Fruit fly (Drosophila melanogaster) whole organism, embryonic: ENCODE data around the gene CG32147.

ENCODE experiments used
- Adf1 ChIP-seq: fragments of 200-800 bp; sonication (Bioruptor generic); IDR thresholded peaks from 2 replicates; pipeline ENCODE4 v1.3.6; 2022; ENCODE audit warnings: missing biosample characterization, missing genetic modification characterization
- Bdp1 ChIP-seq: fragments of 200-800 bp; sonication (Bioruptor generic); optimal IDR thresholded peaks from 3 replicates; lab custom pipeline; 2016; ENCODE audit warnings: missing biosample characterization, missing genetic modification characterization
- CG10431 ChIP-seq: fragments of 200-800 bp; sonication (Bioruptor generic); optimal IDR thresholded peaks from 3 replicates; lab custom pipeline; 2018; ENCODE audit warnings: missing biosample characterization, mild to moderate bottlenecking, missing genetic modification characterization
- CG11398 ChIP-seq: fragments of 200-800 bp; sonication (Bioruptor generic); optimal IDR thresholded peaks from 2 replicates; lab custom pipeline; 2016; ENCODE audit warnings: missing biosample characterization, missing genetic modification characterization
- CG12299 ChIP-seq: fragments of 200-800 bp; sonication (Bioruptor generic); optimal IDR thresholded peaks from 2 replicates; lab custom pipeline; 2018; ENCODE audit warnings: missing biosample characterization, mild to moderate bottlenecking, missing genetic modification characterization
- CG12391 ChIP-seq: fragments of 200-800 bp; sonication (Bioruptor generic); optimal IDR thresholded peaks from 3 replicates; lab custom pipeline; 2018; ENCODE audit warnings: missing biosample characterization, mild to moderate bottlenecking, missing genetic modification characterization, moderate library complexity
- CG14860 ChIP-seq: fragments of 200-800 bp; sonication (Bioruptor generic); IDR thresholded peaks from 3 replicates; pipeline ENCODE4 v1.3.6; 2022; ENCODE audit warnings: missing biosample characterization, missing genetic modification characterization; ENCODE audit not compliant: partially characterized antibody
- CG15269 ChIP-seq: fragments of 200-800 bp; sonication (Bioruptor generic); optimal IDR thresholded peaks from 2 replicates; lab custom pipeline; 2018; ENCODE audit warnings: missing biosample characterization, mild to moderate bottlenecking, missing genetic modification characterization, moderate library complexity
- CG16813 ChIP-seq: fragments of 200-800 bp; sonication (Bioruptor generic); IDR thresholded peaks from 3 replicates; pipeline ENCODE4 v1.3.6; 2022; ENCODE audit warnings: missing biosample characterization, missing genetic modification characterization; ENCODE audit not compliant: partially characterized antibody
- CG17328 ChIP-seq: fragments of 200-800 bp; sonication (Bioruptor generic); IDR thresholded peaks from 2 replicates; pipeline ENCODE4 v1.3.6; 2022; ENCODE audit warnings: missing biosample characterization, missing genetic modification characterization
- CG30020 ChIP-seq: fragments of 200-800 bp; optimal IDR thresholded peaks from 2 replicates; lab custom pipeline; 2019; ENCODE audit warnings: missing biosample characterization, mild to moderate bottlenecking, missing genetic modification characterization, moderate library complexity
- CG34224 ChIP-seq: fragments of 200-800 bp; sonication (Bioruptor generic); IDR thresholded peaks from 3 replicates; pipeline ENCODE4 v1.3.6; 2022; ENCODE audit warnings: missing biosample characterization, missing genetic modification characterization; ENCODE audit not compliant: partially characterized antibody
- CG4360 ChIP-seq: fragments of 200-800 bp; sonication (Bioruptor generic); IDR thresholded peaks from 2 replicates; pipeline ENCODE4 v1.3.6; 2022; ENCODE audit warnings: missing biosample characterization, missing genetic modification characterization
- CG4707 ChIP-seq: fragments of 200-800 bp; sonication (Bioruptor generic); optimal IDR thresholded peaks from 2 replicates; lab custom pipeline; 2018; ENCODE audit warnings: missing biosample characterization, mild to moderate bottlenecking, missing genetic modification characterization, moderate library complexity
- CG6683 ChIP-seq: fragments of 200-800 bp; sonication (Bioruptor generic); optimal IDR thresholded peaks from 2 replicates; lab custom pipeline; 2017; ENCODE audit warnings: missing biosample characterization, mild to moderate bottlenecking, missing genetic modification characterization, missing genetic modification reagents
- CG7556 ChIP-seq: fragments of 200-800 bp; sonication (Bioruptor generic); optimal IDR thresholded peaks from 2 replicates; lab custom pipeline; 2017; ENCODE audit warnings: missing biosample characterization, mild to moderate bottlenecking, missing genetic modification characterization
- CG7928 ChIP-seq: fragments of 200-800 bp; sonication (Bioruptor generic); optimal IDR thresholded peaks from 2 replicates; lab custom pipeline; 2017; ENCODE audit warnings: missing biosample characterization, mild to moderate bottlenecking, missing genetic modification characterization
- CG7963 ChIP-seq: fragments of 200-800 bp; sonication (Bioruptor generic); IDR thresholded peaks from 3 replicates; pipeline ENCODE4 v1.3.6; 2022; ENCODE audit warnings: missing biosample characterization, missing genetic modification characterization; ENCODE audit not compliant: partially characterized antibody
- CG7987 ChIP-seq: fragments of 200-800 bp; sonication (Bioruptor generic); optimal IDR thresholded peaks from 2 replicates; lab custom pipeline; 2018; ENCODE audit warnings: missing biosample characterization, mild to moderate bottlenecking, missing genetic modification characterization, moderate library complexity
- CG9437 ChIP-seq: fragments of 200-800 bp; sonication (Bioruptor generic); optimal IDR thresholded peaks from 2 replicates; lab custom pipeline; 2018; ENCODE audit warnings: missing biosample characterization, mild to moderate bottlenecking, missing genetic modification characterization
- CrebB ChIP-seq: fragments of 200-800 bp; sonication (Bioruptor generic); optimal IDR thresholded peaks from 3 replicates; lab custom pipeline; 2018; ENCODE audit warnings: missing biosample characterization, mild to moderate bottlenecking, missing genetic modification characterization
- D19B ChIP-seq: fragments of 200-800 bp; sonication (Bioruptor generic); optimal IDR thresholded peaks from 2 replicates; lab custom pipeline; 2017; ENCODE audit warnings: missing biosample characterization, mild to moderate bottlenecking, missing genetic modification characterization
- Dip2 ChIP-seq: fragments of 200-800 bp; sonication (Bioruptor generic); IDR thresholded peaks from 2 replicates; pipeline ENCODE4 v1.3.6; 2022; ENCODE audit warnings: missing biosample characterization, missing genetic modification characterization
- Doc3 ChIP-seq: fragments of 200-800 bp; sonication (Bioruptor generic); IDR thresholded peaks from 3 replicates; pipeline ENCODE4 v1.3.6; 2022; ENCODE audit warnings: missing biosample characterization, missing genetic modification characterization; ENCODE audit not compliant: partially characterized antibody
- Dp ChIP-seq: fragments of 200-800 bp; sonication (Bioruptor generic); optimal IDR thresholded peaks from 2 replicates; lab custom pipeline; 2018; ENCODE audit warnings: missing biosample characterization, mild to moderate bottlenecking, missing genetic modification characterization, moderate library complexity
- Eip74EF ChIP-seq, 2 experiments: fragments of 200-800 bp in 1 of 2; fragments of >200 bp in 1 of 2; sonication (Bioruptor generic) in 1 of 2; optimal IDR thresholded peaks; 2 replicates each; lab custom pipeline; 2017 to 2019; ENCODE audit warnings: missing biosample characterization in 2 of 2, missing genetic modification characterization in 2 of 2, mild to moderate bottlenecking in 1 of 2, moderate library complexity in 1 of 2
- HLH4C ChIP-seq: fragments of 200-800 bp; sonication (Bioruptor generic); IDR thresholded peaks from 3 replicates; pipeline ENCODE4 v1.3.6; 2022; ENCODE audit warnings: missing biosample characterization, missing genetic modification characterization; ENCODE audit not compliant: partially characterized antibody
- Hsf ChIP-seq: fragments of 200-800 bp; sonication (Bioruptor generic); optimal IDR thresholded peaks from 3 replicates; lab custom pipeline; 2016; ENCODE audit warnings: missing biosample characterization, missing genetic modification characterization
- Nf-YB ChIP-seq: fragments of 200-800 bp; sonication (Bioruptor generic); optimal IDR thresholded peaks from 3 replicates; lab custom pipeline; 2019; ENCODE audit warnings: missing biosample characterization, mild to moderate bottlenecking, missing genetic modification characterization, moderate library complexity
- Rx ChIP-seq: fragments of 200-800 bp; sonication (Bioruptor generic); IDR thresholded peaks from 2 replicates; pipeline ENCODE4 v1.3.6; 2022; ENCODE audit warnings: missing biosample characterization, missing genetic modification characterization
- abd-A ChIP-seq: fragments of 200-800 bp; sonication (Bioruptor generic); optimal IDR thresholded peaks from 3 replicates; lab custom pipeline; 2019; ENCODE audit warnings: missing biosample characterization, mild to moderate bottlenecking, missing genetic modification characterization, moderate library complexity
- amos ChIP-seq: fragments of 200-800 bp; sonication (Bioruptor generic); IDR thresholded peaks from 2 replicates; pipeline ENCODE4 v1.3.6; 2022; ENCODE audit warnings: missing biosample characterization, missing genetic modification characterization; ENCODE audit not compliant: partially characterized antibody
- dan ChIP-seq: fragments of 200-800 bp; sonication (Bioruptor generic); IDR thresholded peaks from 2 replicates; pipeline ENCODE4 v1.3.6; 2022; ENCODE audit warnings: missing biosample characterization, missing genetic modification characterization
- disco-r ChIP-seq: fragments of 200-800 bp; sonication (Bioruptor generic); optimal IDR thresholded peaks from 2 replicates; lab custom pipeline; 2016; ENCODE audit warnings: missing biosample characterization, missing genetic modification characterization
- emc ChIP-seq: fragments of 200-800 bp; sonication (Bioruptor generic); optimal IDR thresholded peaks from 2 replicates; lab custom pipeline; 2016; ENCODE audit warnings: missing biosample characterization, missing genetic modification characterization
- gsb-n ChIP-seq: fragments of 200-800 bp; sonication (Bioruptor generic); optimal IDR thresholded peaks from 3 replicates; lab custom pipeline; 2018; ENCODE audit warnings: missing biosample characterization, mild to moderate bottlenecking, missing genetic modification characterization
- mirr ChIP-seq: fragments of 200-800 bp; sonication (Bioruptor generic); optimal IDR thresholded peaks from 3 replicates; lab custom pipeline; 2018; ENCODE audit warnings: missing biosample characterization, mild to moderate bottlenecking, missing genetic modification characterization
- p53 ChIP-seq: fragments of 200-800 bp; sonication (Bioruptor generic); optimal IDR thresholded peaks from 2 replicates; lab custom pipeline; 2016; ENCODE audit warnings: missing biosample characterization, missing genetic modification characterization
- pita ChIP-seq: fragments of 200-800 bp; sonication (Bioruptor generic); optimal IDR thresholded peaks from 2 replicates; lab custom pipeline; 2017; ENCODE audit warnings: missing biosample characterization, mild to moderate bottlenecking, missing genetic modification characterization
- prd ChIP-seq, 3 experiments: fragments of >200 bp in 2 of 3; fragments of 200-800 bp in 1 of 3; sonication (Bioruptor generic) in 1 of 3; optimal IDR thresholded peaks in 2 of 3; IDR thresholded peaks in 1 of 3; 2 replicates in 2 of 3; 3 replicates in 1 of 3; pipeline versions ENCODE4 v1.3.6 to Lab custom; 2017 to 2022; ENCODE audit warnings: missing biosample characterization in 1 of 3, missing genetic modification characterization in 1 of 3
- sd ChIP-seq: fragments of 200-800 bp; sonication (Bioruptor generic); optimal IDR thresholded peaks from 3 replicates; lab custom pipeline; 2018; ENCODE audit warnings: missing biosample characterization, mild to moderate bottlenecking, missing genetic modification characterization, moderate library complexity
- sim ChIP-seq: fragments of 200-800 bp; sonication (Bioruptor generic); IDR thresholded peaks from 2 replicates; pipeline ENCODE4 v1.3.6; 2022; ENCODE audit warnings: missing biosample characterization, missing genetic modification characterization
- so ChIP-seq: fragments of 200-800 bp; sonication (Bioruptor generic); IDR thresholded peaks from 3 replicates; pipeline ENCODE4 v1.3.6; 2022; ENCODE audit warnings: missing biosample characterization, missing genetic modification characterization
- sr ChIP-seq: fragments of 200-800 bp; sonication (Bioruptor generic); IDR thresholded peaks from 3 replicates; pipeline ENCODE4 v1.3.6; 2022; ENCODE audit warnings: missing biosample characterization, missing genetic modification characterization
- stc ChIP-seq: fragments of 200-800 bp; sonication (Bioruptor generic); IDR thresholded peaks from 2 replicates; pipeline ENCODE4 v1.3.6; 2022; ENCODE audit warnings: missing biosample characterization, missing genetic modification characterization
- tin ChIP-seq: fragments of 200-800 bp; sonication (Bioruptor generic); optimal IDR thresholded peaks from 3 replicates; lab custom pipeline; 2016; ENCODE audit warnings: missing biosample characterization, missing genetic modification characterization
- trem ChIP-seq: fragments of 200-800 bp; optimal IDR thresholded peaks from 3 replicates; lab custom pipeline; 2019; ENCODE audit warnings: missing biosample characterization, mild to moderate bottlenecking, missing genetic modification characterization, moderate library complexity
- wdn ChIP-seq: fragments of 200-800 bp; sonication (Bioruptor generic); IDR thresholded peaks from 2 replicates; pipeline ENCODE4 v1.3.6; 2022; ENCODE audit warnings: missing biosample characterization, missing genetic modification characterization
- zen ChIP-seq: fragments of 200-800 bp; sonication (Bioruptor generic); optimal IDR thresholded peaks from 3 replicates; lab custom pipeline; 2018; ENCODE audit warnings: missing biosample characterization, mild to moderate bottlenecking, missing genetic modification characterization, moderate library complexity

CG32147 gene

DNA sequence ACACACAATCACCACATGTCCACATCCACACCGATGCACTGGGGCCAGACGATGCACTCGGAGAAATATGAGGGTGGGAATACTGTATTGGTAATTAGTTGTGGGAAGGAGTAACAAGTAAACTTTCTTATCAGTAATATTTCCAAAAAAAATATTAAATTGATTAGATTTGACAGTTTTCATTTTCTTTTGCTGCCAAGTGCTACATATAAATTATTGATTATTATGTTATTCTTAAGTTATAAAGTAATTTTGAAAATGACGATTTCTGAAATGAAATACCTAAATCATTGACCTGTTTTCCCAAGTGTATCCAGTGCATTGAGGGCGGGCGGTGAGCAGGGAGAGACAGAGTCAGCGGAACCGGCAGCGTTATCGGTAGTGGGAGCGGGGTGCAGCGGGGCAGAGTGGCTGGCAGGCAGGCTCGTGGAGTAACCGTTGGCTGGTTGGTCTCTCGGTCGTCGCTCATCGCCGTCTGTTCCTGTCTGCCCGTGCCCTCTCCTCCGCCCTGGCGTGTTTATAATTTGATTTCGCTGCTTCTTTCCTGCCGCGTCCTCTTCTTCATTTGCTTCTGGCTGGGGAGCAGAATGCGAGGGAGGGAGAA lies 36.0 kb downstream of the CG32147 start (continued):
- no peak for TF ChIP-seq Doc3 (GFP tag; lab: Robert Waterston, UW)
- no peak for TF ChIP-seq emc (GFP tag; lab: Kevin White, UChicago)
- no peak for TF ChIP-seq D19B (GFP tag; lab: Kevin White, UChicago)
- TF ChIP-seq prd (optimal IDR thresholded peaks at IDR 0.05; lab: Kevin White, UChicago): no peak
- TF ChIP-seq prd (GFP tag; IDR thresholded peaks at IDR 0.05; lab: Robert Waterston, UW): peak; percentile 58; the same call in 1 of the 3 replicates
- TF ChIP-seq Dp (GFP tag; lab: Kevin White, UChicago): no peak
- TF ChIP-seq HLH4C: no peak
- TF ChIP-seq sd (tag; lab: Kevin White, UChicago): no peak
- TF ChIP-seq CG7556 (GFP tag; lab: Kevin White, UChicago): peak; percentile 83
- no peak for TF ChIP-seq CG15269
- TF ChIP-seq CG9437 (GFP tag; lab: Kevin White, UChicago): peak; percentile 52
- TF ChIP-seq disco-r (GFP tag; lab: Kevin White, UChicago): no peak
- no peak for TF ChIP-seq CG7963
- no peak for TF ChIP-seq Rx (GFP tag; lab: Robert Waterston, UW)
- TF ChIP-seq CG12299 (tag; lab: Kevin White, UChicago): no peak
- no peak for TF ChIP-seq p53 (GFP tag; lab: Kevin White, UChicago)
- no peak for TF ChIP-seq CG7987 (GFP tag; lab: Kevin White, UChicago)
- no peak for TF ChIP-seq wdn
- TF ChIP-seq sr: no peak
- peak; percentile 3 for TF ChIP-seq CG6683
- TF ChIP-seq CG10431 (GFP tag; lab: Kevin White, UChicago): no peak
- TF ChIP-seq CG11398 (GFP tag; lab: Kevin White, UChicago): no peak
- no peak for TF ChIP-seq CG16813 (GFP tag; lab: Robert Waterston, UW)
- no peak for TF ChIP-seq sim
- TF ChIP-seq CrebB: no peak
- peak; percentile 19 for TF ChIP-seq Nf-YB (GFP tag; lab: Kevin White, UChicago)
- TF ChIP-seq zen (tag; lab: Kevin White, UChicago): no peak
- no peak for TF ChIP-seq abd-A (tag; lab: Kevin White, UChicago)
- no peak for TF ChIP-seq stc
- TF ChIP-seq amos (GFP tag; lab: Robert Waterston, UW): no peak
- TF ChIP-seq CG7928 (GFP tag; lab: Kevin White, UChicago): no peak
- no peak for TF ChIP-seq pita (GFP tag; lab: Kevin White, UChicago)
- no peak for TF ChIP-seq Eip74EF (GFP tag; optimal IDR thresholded peaks at IDR 0.05; lab: Kevin White, UChicago)
- peak; percentile 34 for TF ChIP-seq tin (GFP tag; lab: Kevin White, UChicago)

DNA sequence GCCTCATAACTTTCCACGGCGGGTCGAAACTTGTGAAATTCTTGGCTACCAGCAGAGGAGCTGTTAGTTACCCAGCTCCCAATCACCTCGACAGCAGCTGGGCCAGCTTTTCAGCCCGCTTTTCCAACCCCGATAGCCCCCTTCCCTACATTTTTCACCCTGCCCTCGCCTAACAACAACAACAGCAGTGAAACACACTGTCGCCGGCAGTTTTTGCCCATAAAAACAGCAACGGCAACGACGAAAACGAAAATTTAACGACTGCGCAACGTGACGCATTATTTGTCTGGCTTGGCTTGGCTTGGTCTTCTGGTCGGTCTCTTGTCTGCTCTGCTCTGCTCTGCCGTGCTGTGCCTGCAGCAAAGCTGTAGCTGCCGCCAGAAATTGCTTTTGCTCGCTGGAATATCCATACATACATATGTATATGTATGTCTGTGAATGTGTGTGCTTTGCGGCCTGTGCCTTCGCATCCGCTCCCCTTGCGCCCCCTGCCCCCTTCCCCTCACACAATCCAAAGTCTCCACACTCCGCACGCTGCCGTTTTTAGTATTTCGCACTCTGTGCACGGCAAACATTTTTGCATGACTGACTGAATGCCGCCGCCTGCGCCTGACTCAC lies 36.6 kb downstream of the CG32147 start:
- TF ChIP-seq CG4360 (GFP tag; lab: Robert Waterston, UW) (peak; percentile 84), dan (GFP tag; lab: Robert Waterston, UW) (no peak), mirr (no peak), so (no peak), CG14860 (GFP tag; lab: Robert Waterston, UW) (no peak), Bdp1 (GFP tag; lab: Kevin White, UChicago) (no peak), CG30020 (tag; lab: Kevin White, UChicago) (no peak), Hsf (no peak), CG12299 (tag; lab: Kevin White, UChicago) (no peak), CG4707 (GFP tag; lab: Kevin White, UChicago) (no peak), gsb-n (tag; lab: Kevin White, UChicago) (no peak), CG12391 (tag; lab: Kevin White, UChicago) (no peak), Adf1 (peak; percentile 62; the same call in 1 of the 2 replicates), CG17328 (GFP tag; lab: Robert Waterston, UW) (no peak), trem (tag; lab: Kevin White, UChicago) (no peak), CG34224 (GFP tag; lab: Robert Waterston, UW) (peak; percentile 12; the same call in 1 of the 3 replicates), HLH4C (no peak), Dip2 (GFP tag; lab: Robert Waterston, UW) (no peak)
